Worm (Caenorhabditis elegans): ENCODE measurements around the gene F35E8.13.

- TF ChIP-seq mls-2 (tag; optimal IDR thresholded peaks at IDR 0.05), result no peak
- TF ChIP-seq nhr-12 (tag; optimal IDR thresholded peaks at IDR 0.05), result no peak
These were observed 7.8 kb upstream of the F35E8.13 start for ce11 chrV:15915307-15915706.

Measured in whole organism, mixed stage, embryonic.